Worm (Caenorhabditis elegans): ENCODE data around the gene Y54G11A.1.

DNA sequence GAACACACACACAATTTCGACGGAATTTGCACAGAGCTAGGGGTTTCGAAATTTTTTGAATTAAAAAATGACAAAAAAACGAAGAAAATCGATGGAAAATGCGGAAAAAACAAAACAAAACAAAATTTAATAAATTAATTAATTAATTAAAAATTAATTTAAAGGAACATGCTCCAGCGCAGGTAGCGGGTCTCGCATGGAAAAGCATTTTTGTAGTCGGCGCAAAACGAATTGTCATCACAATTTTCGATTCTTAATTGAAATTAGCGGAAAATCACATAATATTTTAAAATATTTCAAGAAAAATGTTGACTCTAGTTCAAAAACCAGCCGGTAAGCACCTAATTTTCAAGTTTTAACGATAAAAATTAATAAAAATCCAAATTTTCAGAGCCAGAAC lies 7.4 kb upstream of the Y54G11A.1 start, which contains the start of gene Y54G11A.3:
- TF ChIP-seq elt-1 (tag; optimal IDR thresholded peaks at IDR 0.05) (no peak), nhr-6 (tag; optimal IDR thresholded peaks at IDR 0.05) (no peak), unc-62 (GFP tag; optimal IDR thresholded peaks at IDR 0.05) (no peak), aly-2 (tag; optimal IDR thresholded peaks at IDR 0.05) (no peak), fos-1 (tag; optimal IDR thresholded peaks at IDR 0.05) (no peak), ztf-4 (tag; optimal IDR thresholded peaks at IDR 0.05) (no peak), zag-1 (tag; optimal IDR thresholded peaks at IDR 0.05) (no peak)
